Fruit fly (Drosophila melanogaster): ENCODE data around the gene fax.

DNA sequence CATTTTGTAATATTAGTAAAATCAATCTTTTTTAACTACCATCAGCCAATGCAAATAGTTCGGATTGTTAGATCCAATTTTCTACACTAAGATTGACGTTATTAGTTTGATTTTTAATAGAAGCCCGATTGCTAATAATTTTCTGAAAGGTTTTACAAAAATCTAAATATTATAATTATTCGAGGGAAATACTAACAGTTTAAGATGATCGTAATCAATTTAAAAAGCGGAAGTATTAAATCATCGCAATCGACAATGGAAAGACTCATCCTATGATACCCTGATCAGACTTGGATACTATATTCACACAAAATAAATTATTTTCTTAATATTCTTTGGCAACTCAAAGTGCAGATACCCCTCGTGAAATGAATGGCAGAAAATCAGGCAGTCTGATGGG lies 53.8 kb downstream of the fax start:
- TF ChIP-seq CG31627 (GFP tag; optimal IDR thresholded peaks at IDR 0.05) (no peak), dac (GFP tag; optimal IDR thresholded peaks at IDR 0.05) (no peak), Lpt (GFP tag; optimal IDR thresholded peaks at IDR 0.05) (no peak)
